Fruit fly (Drosophila melanogaster) whole organism, embryonic: ENCODE results near the gene Tmlh.

ENCODE experiments used
- Antp ChIP-seq: fragments of 200-800 bp; sonication (Bioruptor generic); optimal IDR thresholded peaks from 3 replicates; lab custom pipeline; 2016; ENCODE audit warnings: missing biosample characterization, missing genetic modification characterization
- Awh ChIP-seq: fragments of 200-800 bp; sonication (Bioruptor generic); IDR thresholded peaks from 2 replicates; pipeline ENCODE4, ENCODE4 v1.3.6; 2022; ENCODE audit warnings: missing biosample characterization, missing genetic modification characterization
- B-H2 ChIP-seq: fragments of 200-800 bp; sonication (Bioruptor generic); optimal IDR thresholded peaks from 2 replicates; lab custom pipeline; 2018; ENCODE audit warnings: missing biosample characterization, mild to moderate bottlenecking, missing genetic modification characterization
- Bteb2 ChIP-seq: fragments of 200-800 bp; sonication (Bioruptor generic); optimal IDR thresholded peaks from 2 replicates; lab custom pipeline; 2016; ENCODE audit warnings: missing biosample characterization, missing genetic modification characterization
- CG10147 ChIP-seq: fragments of 200-800 bp; sonication (Bioruptor generic); optimal IDR thresholded peaks from 2 replicates; lab custom pipeline; 2019; ENCODE audit warnings: missing biosample characterization, mild to moderate bottlenecking, missing genetic modification characterization, moderate library complexity
- CG11247 ChIP-seq: fragments of 200-800 bp; sonication (Bioruptor generic); IDR thresholded peaks from 2 replicates; pipeline ENCODE4 v1.3.6; 2022; ENCODE audit warnings: missing biosample characterization, missing genetic modification characterization
- CG11456 ChIP-seq: fragments of 200-800 bp; sonication (Bioruptor generic); IDR thresholded peaks from 3 replicates; pipeline ENCODE4 v1.3.6; 2022; ENCODE audit warnings: missing biosample characterization, missing genetic modification characterization
- CG11504 ChIP-seq: fragments of 200-800 bp; sonication (Bioruptor generic); optimal IDR thresholded peaks from 3 replicates; lab custom pipeline; 2019; ENCODE audit warnings: missing biosample characterization, mild to moderate bottlenecking, missing genetic modification characterization, moderate library complexity
- CG11560 ChIP-seq: fragments of 200-800 bp; sonication (Bioruptor generic); IDR thresholded peaks from 3 replicates; pipeline ENCODE4 v1.3.6; 2022; ENCODE audit warnings: missing biosample characterization, missing genetic modification characterization
- CG11696 ChIP-seq: fragments of 200-800 bp; sonication (Bioruptor generic); IDR thresholded peaks from 2 replicates; pipeline ENCODE4 v1.3.6; 2022; ENCODE audit warnings: missing biosample characterization, missing genetic modification characterization
- CG12104 ChIP-seq: fragments of 200-800 bp; sonication (Bioruptor generic); optimal IDR thresholded peaks from 3 replicates; lab custom pipeline; 2016; ENCODE audit warnings: missing biosample characterization, missing genetic modification characterization
- CG12942 ChIP-seq: fragments of 200-800 bp; sonication (Bioruptor generic); optimal IDR thresholded peaks from 3 replicates; lab custom pipeline; 2016; ENCODE audit warnings: missing biosample characterization, missing genetic modification characterization
- CG13287 ChIP-seq: fragments of 200-800 bp; sonication (Bioruptor generic); IDR thresholded peaks from 2 replicates; pipeline ENCODE4 v1.3.6; 2022; ENCODE audit warnings: missing biosample characterization, missing genetic modification characterization; ENCODE audit not compliant: partially characterized antibody
- CG14014 ChIP-seq: fragments of 200-800 bp; sonication (Bioruptor generic); IDR thresholded peaks from 2 replicates; pipeline ENCODE4 v1.3.6; 2022; ENCODE audit warnings: missing biosample characterization, missing genetic modification characterization
- CG17802 ChIP-seq: fragments of 200-800 bp; sonication (Bioruptor generic); optimal IDR thresholded peaks from 2 replicates; lab custom pipeline; 2018; ENCODE audit warnings: missing biosample characterization, mild to moderate bottlenecking, missing genetic modification characterization, moderate library complexity
- CG1832 ChIP-seq: fragments of 200-800 bp; sonication (Bioruptor generic); optimal IDR thresholded peaks from 2 replicates; lab custom pipeline; 2017; ENCODE audit warnings: missing biosample characterization, mild to moderate bottlenecking, missing genetic modification characterization, inconsistent platforms
- CG18619 ChIP-seq: fragments of 200-800 bp; sonication (Bioruptor generic); optimal IDR thresholded peaks from 3 replicates; lab custom pipeline; 2017; ENCODE audit warnings: missing biosample characterization, mild to moderate bottlenecking, missing genetic modification characterization
- CG2199 ChIP-seq: fragments of 200-800 bp; sonication (Bioruptor generic); IDR thresholded peaks from 3 replicates; pipeline ENCODE4 v1.3.6; 2022; ENCODE audit warnings: missing biosample characterization, missing genetic modification characterization
- CG2875 ChIP-seq: fragments of 200-800 bp; sonication (Bioruptor generic); optimal IDR thresholded peaks from 2 replicates; lab custom pipeline; 2017; ENCODE audit warnings: missing biosample characterization, mild to moderate bottlenecking, missing genetic modification characterization, missing genetic modification reagents
- CG31365 ChIP-seq: fragments of 200-800 bp; sonication (Bioruptor generic); optimal IDR thresholded peaks from 2 replicates; lab custom pipeline; 2018; ENCODE audit warnings: missing biosample characterization, mild to moderate bottlenecking, missing genetic modification characterization
- CG33213 ChIP-seq: fragments of 200-800 bp; sonication (Bioruptor generic); optimal IDR thresholded peaks from 3 replicates; lab custom pipeline; 2016; ENCODE audit warnings: missing biosample characterization, missing genetic modification characterization
- CG3407 ChIP-seq: fragments of 200-800 bp; sonication (Bioruptor generic); optimal IDR thresholded peaks from 2 replicates; lab custom pipeline; 2018; ENCODE audit warnings: missing biosample characterization, mild to moderate bottlenecking, missing genetic modification characterization
- CG4328 ChIP-seq: fragments of 200-800 bp; sonication (Bioruptor generic); optimal IDR thresholded peaks from 3 replicates; lab custom pipeline; 2017; ENCODE audit warnings: missing biosample characterization, missing genetic modification reagents, missing genetic modification characterization
- CG6175 ChIP-seq: fragments of 200-800 bp; sonication (Bioruptor generic); IDR thresholded peaks from 3 replicates; pipeline ENCODE4 v1.3.6; 2022; ENCODE audit warnings: missing biosample characterization, missing genetic modification characterization
- CG8281 ChIP-seq: fragments of 200-800 bp; sonication (Bioruptor generic); optimal IDR thresholded peaks from 2 replicates; lab custom pipeline; 2018; ENCODE audit warnings: missing biosample characterization, mild to moderate bottlenecking, missing genetic modification characterization, moderate library complexity
- CG8388 ChIP-seq: fragments of 200-800 bp; sonication (Bioruptor generic); optimal IDR thresholded peaks from 2 replicates; lab custom pipeline; 2019; ENCODE audit warnings: missing biosample characterization, mild to moderate bottlenecking, missing genetic modification characterization, moderate library complexity
- CG9797 ChIP-seq: fragments of 200-800 bp; sonication (Bioruptor generic); optimal IDR thresholded peaks from 3 replicates; lab custom pipeline; 2018; ENCODE audit warnings: missing biosample characterization, mild to moderate bottlenecking, missing genetic modification characterization
- CG9817 ChIP-seq: fragments of 200-800 bp; sonication (Bioruptor generic); optimal IDR thresholded peaks from 2 replicates; lab custom pipeline; 2018; ENCODE audit warnings: missing biosample characterization, mild to moderate bottlenecking, missing genetic modification characterization, moderate library complexity
- Fer1 ChIP-seq: fragments of 200-800 bp; sonication (Bioruptor generic); optimal IDR thresholded peaks from 2 replicates; lab custom pipeline; 2017; ENCODE audit warnings: missing biosample characterization, mild to moderate bottlenecking, missing genetic modification characterization
- Gug ChIP-seq: fragments of 200-800 bp; sonication (Bioruptor generic); IDR thresholded peaks from 4 replicates; pipeline ENCODE4 v1.3.6; 2022; ENCODE audit warnings: missing biosample characterization, missing genetic modification characterization
- Hmr ChIP-seq: fragments of 200-800 bp; sonication (Bioruptor generic); optimal IDR thresholded peaks from 3 replicates; lab custom pipeline; 2017; ENCODE audit warnings: mild to moderate bottlenecking, missing biosample characterization, missing genetic modification reagents, missing genetic modification characterization
- Hr51 ChIP-seq, 2 experiments: fragments of 200-800 bp; sonication (Bioruptor generic); optimal IDR thresholded peaks; 2 replicates in 1 of 2; 3 replicates in 1 of 2; lab custom pipeline; 2016 to 2018; ENCODE audit warnings: missing biosample characterization in 2 of 2, missing genetic modification characterization in 2 of 2, mild to moderate bottlenecking in 1 of 2, moderate library complexity in 1 of 2
- MTF-1 ChIP-seq: fragments of 200-800 bp; sonication (Bioruptor generic); optimal IDR thresholded peaks from 2 replicates; lab custom pipeline; 2018; ENCODE audit warnings: missing biosample characterization, mild to moderate bottlenecking, missing genetic modification characterization, borderline replicate concordance
- Mrtf ChIP-seq: fragments of 200-800 bp; sonication (Bioruptor generic); IDR thresholded peaks from 3 replicates; pipeline ENCODE4 v1.3.6; 2022; ENCODE audit warnings: missing biosample characterization, missing genetic modification characterization
- ac ChIP-seq: fragments of 200-800 bp; sonication (Bioruptor generic); optimal IDR thresholded peaks from 3 replicates; lab custom pipeline; 2017; ENCODE audit warnings: missing biosample characterization, mild to moderate bottlenecking, missing genetic modification characterization
- chn ChIP-seq: fragments of 200-800 bp; sonication (Bioruptor generic); optimal IDR thresholded peaks from 2 replicates; lab custom pipeline; 2016; ENCODE audit warnings: missing biosample characterization, missing genetic modification characterization
- da ChIP-seq: fragments of 200-800 bp; sonication (Bioruptor generic); optimal IDR thresholded peaks from 2 replicates; lab custom pipeline; 2016; ENCODE audit warnings: missing biosample characterization, missing genetic modification characterization
- dmrt99B ChIP-seq: fragments of 200-800 bp; sonication (Bioruptor generic); optimal IDR thresholded peaks from 2 replicates; lab custom pipeline; 2018; ENCODE audit warnings: missing biosample characterization, mild to moderate bottlenecking, missing genetic modification characterization, moderate library complexity
- en ChIP-seq: fragments of 200-800 bp; sonication (Bioruptor generic); optimal IDR thresholded peaks from 2 replicates; lab custom pipeline; 2016; ENCODE audit warnings: missing biosample characterization, missing genetic modification characterization
- fd102C ChIP-seq: fragments of 200-800 bp; sonication (Bioruptor generic); optimal IDR thresholded peaks from 2 replicates; lab custom pipeline; 2018; ENCODE audit warnings: missing biosample characterization, mild to moderate bottlenecking, missing genetic modification characterization, moderate library complexity
- gce ChIP-seq: fragments of 200-800 bp; sonication (Bioruptor generic); IDR thresholded peaks from 3 replicates; pipeline ENCODE4 v1.3.6; 2022; ENCODE audit warnings: missing biosample characterization, missing genetic modification characterization
- h ChIP-seq: fragments of >200 bp; optimal IDR thresholded peaks from 2 replicates; lab custom pipeline; 2017
- ind ChIP-seq: fragments of 200-800 bp; sonication (Bioruptor generic); optimal IDR thresholded peaks from 3 replicates; lab custom pipeline; 2016; ENCODE audit warnings: missing biosample characterization, missing genetic modification characterization
- lab ChIP-seq: fragments of 200-800 bp; sonication (Bioruptor generic); optimal IDR thresholded peaks from 3 replicates; lab custom pipeline; 2017; ENCODE audit warnings: missing biosample characterization, missing genetic modification characterization, mild to moderate bottlenecking, moderate library complexity, missing genetic modification reagents
- mirr ChIP-seq: fragments of 200-800 bp; sonication (Bioruptor generic); optimal IDR thresholded peaks from 3 replicates; lab custom pipeline; 2018; ENCODE audit warnings: missing biosample characterization, mild to moderate bottlenecking, missing genetic modification characterization
- nmo ChIP-seq: fragments of 200-800 bp; sonication (Bioruptor generic); optimal IDR thresholded peaks from 2 replicates; lab custom pipeline; 2018; ENCODE audit warnings: missing biosample characterization, mild to moderate bottlenecking, missing genetic modification characterization, moderate library complexity
- stc ChIP-seq: fragments of 200-800 bp; sonication (Bioruptor generic); IDR thresholded peaks from 2 replicates; pipeline ENCODE4 v1.3.6; 2022; ENCODE audit warnings: missing biosample characterization, missing genetic modification characterization
- twi ChIP-seq: fragments of 200-800 bp; optimal IDR thresholded peaks from 2 replicates; lab custom pipeline; 2019; ENCODE audit warnings: missing biosample characterization, mild to moderate bottlenecking, missing genetic modification characterization, moderate library complexity
- unpg ChIP-seq: fragments of 200-800 bp; sonication (Bioruptor generic); optimal IDR thresholded peaks from 3 replicates; lab custom pipeline; 2018; ENCODE audit warnings: missing biosample characterization, mild to moderate bottlenecking, missing genetic modification characterization, moderate library complexity
- vfl ChIP-seq: fragments of 200-800 bp; sonication (Bioruptor generic); optimal IDR thresholded peaks from 2 replicates; lab custom pipeline; 2016; ENCODE audit warnings: missing biosample characterization, missing genetic modification characterization

Gene Tmlh

DNA sequence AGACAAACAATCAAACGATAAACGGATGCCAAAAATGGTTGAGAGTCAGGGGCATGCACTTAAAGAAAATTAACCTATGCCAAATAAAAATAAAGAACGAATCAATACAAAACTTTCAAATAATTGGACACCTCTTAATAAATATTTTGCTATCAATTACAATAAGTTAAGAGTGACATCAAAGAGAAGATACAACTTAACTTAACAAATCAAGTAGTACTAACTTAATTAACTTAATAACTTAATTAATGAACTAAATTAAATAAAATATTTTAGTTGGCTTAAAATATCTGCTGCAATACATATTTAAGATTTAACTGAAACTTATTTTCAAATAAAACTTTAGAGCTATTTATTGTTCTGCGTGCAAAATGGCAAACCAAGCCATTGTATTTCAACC, 14.4 kb upstream of the Tmlh start (continued):
- TF ChIP-seq Hr51 (GFP tag; optimal IDR thresholded peaks at IDR 0.05; lab: Kevin White, UChicago) (peak in 1 of 2 experiments; percentile 44), Hmr (GFP tag; lab: Kevin White, UChicago) (peak; percentile 27), CG11696 (GFP tag; lab: Robert Waterston, UW) (no peak), dmrt99B (peak; percentile 43), lab (GFP tag; lab: Kevin White, UChicago) (peak; percentile 32), mirr (no peak), CG11504 (peak; percentile 57)

DNA sequence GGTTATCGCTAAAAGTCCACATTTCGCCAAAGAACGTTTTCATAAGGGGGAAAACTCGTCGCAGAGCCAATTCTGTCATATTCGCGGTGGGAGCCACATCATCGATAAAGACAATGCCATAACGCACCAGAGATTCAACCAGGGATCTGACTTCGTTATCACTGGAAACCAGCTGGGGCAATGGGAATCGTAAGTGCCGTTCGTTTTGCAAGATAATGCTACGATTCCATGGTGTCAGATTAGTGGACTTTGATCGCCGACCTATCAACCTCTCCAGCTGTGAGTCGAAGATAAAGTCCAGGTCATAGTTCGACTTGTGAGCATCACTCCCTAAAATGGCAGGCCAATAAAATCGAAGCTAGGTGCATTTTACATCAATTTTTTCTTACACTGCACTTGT, 426 bp downstream of the Tmlh start:
- TF ChIP-seq CG2199 (GFP tag; lab: Robert Waterston, UW) (no peak), ac (GFP tag; lab: Kevin White, UChicago) (no peak), CG11456 (GFP tag; lab: Robert Waterston, UW) (no peak), Awh (GFP tag; lab: Robert Waterston, UW) (no peak), stc (GFP tag; lab: Robert Waterston, UW) (no peak), Antp (GFP tag; lab: Kevin White, UChicago) (no peak), unpg (no peak), CG11247 (GFP tag; lab: Robert Waterston, UW) (no peak), CG17802 (tag; lab: Kevin White, UChicago) (no peak), CG9797 (no peak), ind (GFP tag; lab: Kevin White, UChicago) (no peak), CG3407 (no peak), CG8388 (GFP tag; lab: Kevin White, UChicago) (no peak), CG2875 (GFP tag; lab: Kevin White, UChicago) (no peak), fd102C (GFP tag; lab: Kevin White, UChicago) (no peak), en (no peak), CG11560 (tag; lab: Robert Waterston, UW) (no peak)

DNA sequence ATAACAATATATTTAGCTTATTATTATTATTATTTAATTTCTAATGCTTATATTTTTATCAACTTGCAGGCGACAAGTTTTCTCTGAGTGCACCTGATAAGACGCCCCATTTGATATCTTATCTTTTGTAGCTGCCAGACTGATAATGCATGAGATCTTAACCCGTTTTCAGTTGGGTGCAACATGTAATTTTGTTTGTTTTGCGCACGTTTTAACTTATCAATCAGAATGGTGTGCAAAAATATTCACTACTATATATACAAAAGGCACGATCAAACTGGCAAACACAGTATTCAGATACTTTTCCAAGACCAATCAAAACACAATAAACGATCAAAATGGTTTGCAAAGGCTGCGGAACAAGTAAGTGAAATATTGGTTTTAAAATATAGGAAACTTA, 47.7 kb downstream of the Tmlh start, which contains the start of gene MtnC:
TSS of gene MtnC (plus strand) at position 301 of the 400 bp plus-strand sequence.
- TF ChIP-seq chn (GFP tag; lab: Kevin White, UChicago) (no peak), nmo (no peak), Gug (no peak), CG31365 (tag; lab: Kevin White, UChicago) (no peak), CG6175 (GFP tag; lab: Robert Waterston, UW) (no peak), da (GFP tag; lab: Kevin White, UChicago) (no peak), vfl (GFP tag; lab: Kevin White, UChicago) (no peak), CG14014 (GFP tag; lab: Robert Waterston, UW) (no peak), CG10147 (no peak), twi (tag; lab: Kevin White, UChicago) (no peak), CG9817 (no peak), gce (GFP tag; lab: Robert Waterston, UW) (no peak), CG12942 (no peak), stc (GFP tag; lab: Robert Waterston, UW) (no peak), MTF-1 (GFP tag; lab: Kevin White, UChicago) (peak; percentile 68), CG12104 (GFP tag; lab: Kevin White, UChicago) (no peak), B-H2 (GFP tag; lab: Kevin White, UChicago) (no peak), dmrt99B (peak; percentile 20), CG18619 (GFP tag; lab: Kevin White, UChicago) (no peak), CG8281 (tag; lab: Kevin White, UChicago) (no peak), h (lab: Kevin White, UChicago) (no peak), CG33213 (no peak), Bteb2 (no peak), Fer1 (GFP tag; lab: Kevin White, UChicago) (no peak), Mrtf (GFP tag; lab: Robert Waterston, UW) (no peak), CG1832 (GFP tag; lab: Kevin White, UChicago) (no peak), CG13287 (no peak), CG4328 (no peak)
